Worm (Caenorhabditis elegans): ENCODE measurements around the gene zak-1.

DNA sequence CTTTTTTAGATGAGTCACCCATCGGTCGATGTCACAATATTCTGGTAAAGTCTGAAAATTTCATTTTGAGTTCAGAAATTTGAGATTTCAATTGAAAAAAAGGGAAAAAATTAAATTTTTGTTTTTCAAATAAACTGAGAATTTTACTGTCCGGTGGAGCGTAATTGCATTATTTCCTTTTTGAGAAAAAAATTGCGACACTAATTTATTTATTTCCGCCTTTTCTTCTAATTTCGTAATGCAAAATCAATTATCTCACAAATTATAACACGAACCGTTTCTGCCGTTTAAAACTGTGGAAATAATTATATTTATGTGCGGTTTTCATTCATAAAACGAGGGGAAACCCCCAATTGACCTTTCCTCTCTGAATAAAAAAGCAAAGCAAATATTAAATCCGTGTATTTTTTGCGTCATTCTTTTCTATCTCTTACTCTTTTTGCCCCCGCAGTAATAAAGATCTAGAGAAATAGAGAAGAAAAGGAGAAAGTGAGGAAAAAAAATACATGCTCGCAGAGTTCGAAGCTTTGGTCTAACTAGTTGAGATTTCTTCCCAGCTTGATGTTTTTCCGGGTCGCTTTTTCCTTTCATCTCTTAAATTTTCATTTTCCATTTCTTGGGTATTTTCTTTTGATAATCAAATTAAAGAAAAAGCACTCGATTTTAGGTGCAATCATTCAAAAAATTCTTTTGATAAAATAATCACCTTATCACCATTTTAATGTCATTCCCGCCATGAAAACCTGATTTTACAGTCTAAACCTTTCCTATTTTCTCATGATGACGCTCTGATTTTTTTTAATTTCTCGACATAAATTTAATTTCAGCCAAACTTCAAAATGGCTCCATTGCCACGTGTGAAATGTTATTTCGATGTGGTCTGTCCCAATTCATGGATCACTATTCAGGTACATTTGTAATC, 46.7 kb upstream of the zak-1 start, which contains the start of the genes brc-2 and T07E3.3:
- TF ChIP-seq nhr-12 (tag; optimal IDR thresholded peaks at IDR 0.05) (no peak), snpc-4 (tag; optimal IDR thresholded peaks at IDR 0.05) (no peak), pha-4 (tag; optimal IDR thresholded peaks at IDR 0.05) (no peak), nhr-76 (tag; optimal IDR thresholded peaks at IDR 0.05) (no peak), lin-13 (tag; optimal IDR thresholded peaks at IDR 0.05) (no peak), drap-1 (GFP tag; optimal IDR thresholded peaks at IDR 0.05) (no peak), elt-1 (tag; optimal IDR thresholded peaks at IDR 0.05; ENCODE audit: borderline replicate concordance, insufficient read depth) (no peak), mep-1 (tag; optimal IDR thresholded peaks at IDR 0.05) (no peak), elt-3 (tag; optimal IDR thresholded peaks at IDR 0.05) (no peak), lsy-2 (tag; optimal IDR thresholded peaks at IDR 0.05) (no peak), nhr-28 (tag; optimal IDR thresholded peaks at IDR 0.05) (no peak)

Data from whole organism, mixed stage, embryonic.